Fruit fly (Drosophila melanogaster): ENCODE results near the gene Yp2.

DNA sequence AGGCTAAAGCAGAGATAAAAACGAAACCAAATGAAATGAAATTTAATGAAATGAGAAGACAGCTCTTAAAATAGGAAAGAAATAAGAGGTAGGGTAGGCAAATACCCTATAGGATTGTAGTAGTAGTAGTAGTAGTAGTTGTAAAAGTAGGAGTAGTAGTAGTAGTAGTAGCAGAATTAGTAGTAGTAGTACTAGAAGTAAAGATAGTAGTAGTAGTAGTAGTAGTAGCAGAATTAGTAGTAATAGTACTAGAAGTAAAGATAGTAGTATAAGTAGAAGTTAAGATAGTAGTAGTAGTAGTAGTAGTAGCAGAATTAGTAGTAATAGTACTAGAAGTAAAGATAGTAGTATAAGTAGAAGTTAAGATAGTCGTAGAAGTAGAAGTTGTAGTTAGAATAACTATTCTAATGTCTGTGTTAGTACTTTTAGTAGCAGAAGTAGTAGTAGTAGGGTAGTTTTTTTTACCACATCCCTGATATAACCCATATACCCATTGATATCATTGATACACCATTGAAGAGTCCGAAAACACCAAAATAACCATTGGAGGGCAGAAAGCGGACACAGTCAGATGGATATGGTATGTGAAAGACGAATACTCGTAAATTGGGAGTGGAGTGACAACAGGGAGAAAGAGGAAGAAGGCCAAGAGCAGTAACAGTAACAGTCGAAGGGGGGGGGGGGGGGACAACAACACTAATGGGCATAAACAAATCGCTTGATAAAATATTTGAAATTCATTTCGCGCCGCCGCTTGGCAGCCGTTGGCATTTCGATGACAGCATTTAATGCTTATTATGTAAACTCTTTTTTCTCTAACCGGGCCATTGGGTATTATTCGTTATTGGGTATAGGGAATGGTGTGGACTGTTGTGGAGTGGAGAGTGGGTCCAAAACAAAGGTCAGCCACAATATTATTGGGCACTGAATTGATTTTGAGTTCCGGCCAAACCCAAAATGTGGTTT is 37.4 kb downstream of the Yp2 start:
- TF ChIP-seq CG8478 (optimal IDR thresholded peaks at IDR 0.05), result no peak
- TF ChIP-seq pan (optimal IDR thresholded peaks at IDR 0.05), result no peak
- no peak for TF ChIP-seq psq (optimal IDR thresholded peaks at IDR 0.05)
- TF ChIP-seq usp (GFP tag; optimal IDR thresholded peaks at IDR 0.05), result no peak
- TF ChIP-seq EcR (GFP tag; optimal IDR thresholded peaks at IDR 0.05), result no peak

All from whole organism.